Fruit fly (Drosophila melanogaster): Measurements from ENCODE around the gene Rrp6.

Rrp6 gene

dm6 chr3R:14844743-14845142 lies 41.3 kb downstream of the Rrp6 start, which contains the start of gene CG3610:
CG3610 (plus strand) TSS chr3R:14845043.
- TF ChIP-seq CG34367 (tag; optimal IDR thresholded peaks at IDR 0.05), result no peak
- TF ChIP-seq Pif1B (GFP tag; optimal IDR thresholded peaks at IDR 0.05), result no peak
- no peak for TF ChIP-seq CG14655 (GFP tag; optimal IDR thresholded peaks at IDR 0.05)
- no peak for TF ChIP-seq CG12605 (GFP tag; IDR thresholded peaks at IDR 0.05)
- no peak for TF ChIP-seq CG8301 (tag; optimal IDR thresholded peaks at IDR 0.05)
- no peak for TF ChIP-seq EcR (GFP tag; optimal IDR thresholded peaks at IDR 0.05)
- no peak for TF ChIP-seq Ets98B (GFP tag; IDR thresholded peaks at IDR 0.05)
- no peak for TF ChIP-seq D1 (tag; optimal IDR thresholded peaks at IDR 0.05)
- no peak for TF ChIP-seq CG15710 (tag; optimal IDR thresholded peaks at IDR 0.05)
- no peak for TF ChIP-seq CG17806 (tag; optimal IDR thresholded peaks at IDR 0.05)
- no peak for TF ChIP-seq Pif1A (GFP tag; optimal IDR thresholded peaks at IDR 0.05)

Data from whole organism, pupa.